Fruit fly (Drosophila melanogaster) whole organism, embryonic: ENCODE measurements around the gene dysc.
A peak's percentile ranks its signal among the peaks of the same experiment; 100 is the strongest.

ENCODE experiments used
- Atf6 ChIP-seq: fragments of 200-800 bp; sonication (Bioruptor generic); IDR thresholded peaks from 2 replicates; pipeline ENCODE4 v1.3.6; 2022; ENCODE audit warnings: missing biosample characterization, missing genetic modification characterization
- BtbVII ChIP-seq: fragments of 200-800 bp; sonication (Bioruptor generic); optimal IDR thresholded peaks from 3 replicates; lab custom pipeline; 2017; ENCODE audit warnings: missing biosample characterization, mild to moderate bottlenecking, missing genetic modification characterization
- Bteb2 ChIP-seq: fragments of 200-800 bp; sonication (Bioruptor generic); optimal IDR thresholded peaks from 2 replicates; lab custom pipeline; 2016; ENCODE audit warnings: missing biosample characterization, missing genetic modification characterization
- CG10267 ChIP-seq: fragments of 200-800 bp; sonication (Bioruptor generic); optimal IDR thresholded peaks from 2 replicates; lab custom pipeline; 2018; ENCODE audit warnings: missing biosample characterization, mild to moderate bottlenecking, missing genetic modification characterization, moderate library complexity
- CG10366 ChIP-seq: fragments of 200-800 bp; sonication (Bioruptor generic); IDR thresholded peaks from 2 replicates; pipeline ENCODE4 v1.3.6; 2022; ENCODE audit warnings: missing biosample characterization, missing genetic modification characterization
- CG10543 ChIP-seq: fragments of 200-800 bp; sonication (Bioruptor generic); optimal IDR thresholded peaks from 3 replicates; lab custom pipeline; 2017; ENCODE audit warnings: missing biosample characterization, mild to moderate bottlenecking, missing genetic modification characterization, moderate library complexity
- CG10979 ChIP-seq: fragments of 200-800 bp; sonication (Bioruptor generic); optimal IDR thresholded peaks from 2 replicates; lab custom pipeline; 2018; ENCODE audit warnings: missing biosample characterization, mild to moderate bottlenecking, missing genetic modification characterization, moderate library complexity
- CG11247 ChIP-seq: fragments of 200-800 bp; sonication (Bioruptor generic); IDR thresholded peaks from 2 replicates; pipeline ENCODE4 v1.3.6; 2022; ENCODE audit warnings: missing biosample characterization, missing genetic modification characterization
- CG11456 ChIP-seq: fragments of 200-800 bp; sonication (Bioruptor generic); IDR thresholded peaks from 3 replicates; pipeline ENCODE4 v1.3.6; 2022; ENCODE audit warnings: missing biosample characterization, missing genetic modification characterization
- CG15269 ChIP-seq: fragments of 200-800 bp; sonication (Bioruptor generic); optimal IDR thresholded peaks from 2 replicates; lab custom pipeline; 2018; ENCODE audit warnings: missing biosample characterization, mild to moderate bottlenecking, missing genetic modification characterization, moderate library complexity
- CG16815 ChIP-seq: fragments of 200-800 bp; sonication (Bioruptor generic); optimal IDR thresholded peaks from 3 replicates; lab custom pipeline; 2017; ENCODE audit warnings: missing biosample characterization, mild to moderate bottlenecking, missing genetic modification characterization
- CG17612 ChIP-seq: fragments of 200-800 bp; sonication (Bioruptor generic); IDR thresholded peaks from 2 replicates; pipeline ENCODE4 v1.3.6; 2022; ENCODE audit warnings: missing biosample characterization, missing genetic modification characterization
- CG31388 ChIP-seq: fragments of 200-800 bp; sonication (Bioruptor generic); optimal IDR thresholded peaks from 2 replicates; lab custom pipeline; 2016; ENCODE audit warnings: missing biosample characterization, missing genetic modification characterization
- CG4820 ChIP-seq: fragments of 200-800 bp; sonication (Bioruptor generic); optimal IDR thresholded peaks from 3 replicates; lab custom pipeline; 2016; ENCODE audit warnings: missing biosample characterization, missing genetic modification characterization
- CG5180 ChIP-seq: fragments of 200-800 bp; sonication (Bioruptor generic); optimal IDR thresholded peaks from 3 replicates; lab custom pipeline; 2017; ENCODE audit warnings: missing biosample characterization, missing genetic modification characterization, mild to moderate bottlenecking, moderate library complexity, missing genetic modification reagents
- CG6683 ChIP-seq: fragments of 200-800 bp; sonication (Bioruptor generic); optimal IDR thresholded peaks from 2 replicates; lab custom pipeline; 2017; ENCODE audit warnings: missing biosample characterization, mild to moderate bottlenecking, missing genetic modification characterization, missing genetic modification reagents
- CG7928 ChIP-seq: fragments of 200-800 bp; sonication (Bioruptor generic); optimal IDR thresholded peaks from 2 replicates; lab custom pipeline; 2017; ENCODE audit warnings: missing biosample characterization, mild to moderate bottlenecking, missing genetic modification characterization
- CG8924 ChIP-seq: fragments of 200-800 bp; optimal IDR thresholded peaks from 3 replicates; lab custom pipeline; 2019; ENCODE audit warnings: missing biosample characterization, mild to moderate bottlenecking, missing genetic modification characterization, moderate library complexity
- CG8944 ChIP-seq: fragments of 200-800 bp; sonication (Bioruptor generic); optimal IDR thresholded peaks from 3 replicates; lab custom pipeline; 2016; ENCODE audit warnings: missing biosample characterization, missing genetic modification characterization
- CkIIα-i1 ChIP-seq: fragments of 200-800 bp; sonication (Bioruptor generic); IDR thresholded peaks from 2 replicates; pipeline ENCODE4 v1.3.6; 2022; ENCODE audit warnings: missing biosample characterization, missing genetic modification characterization
- Doc3 ChIP-seq: fragments of 200-800 bp; sonication (Bioruptor generic); IDR thresholded peaks from 3 replicates; pipeline ENCODE4 v1.3.6; 2022; ENCODE audit warnings: missing biosample characterization, missing genetic modification characterization; ENCODE audit not compliant: partially characterized antibody
- Gug ChIP-seq: fragments of 200-800 bp; sonication (Bioruptor generic); IDR thresholded peaks from 4 replicates; pipeline ENCODE4 v1.3.6; 2022; ENCODE audit warnings: missing biosample characterization, missing genetic modification characterization
- Hr78 ChIP-seq, 2 experiments: fragments of 200-800 bp in 1 of 2; fragments of >200 bp in 1 of 2; sonication (Bioruptor generic) in 1 of 2; optimal IDR thresholded peaks; 2 replicates each; lab custom pipeline; 2017 to 2019; ENCODE audit warnings: missing biosample characterization in 2 of 2, missing genetic modification characterization in 2 of 2, mild to moderate bottlenecking in 1 of 2, moderate library complexity in 1 of 2
- MTF-1 ChIP-seq: fragments of 200-800 bp; sonication (Bioruptor generic); optimal IDR thresholded peaks from 2 replicates; lab custom pipeline; 2018; ENCODE audit warnings: missing biosample characterization, mild to moderate bottlenecking, missing genetic modification characterization, borderline replicate concordance
- Poxn ChIP-seq: fragments of 200-800 bp; sonication (Bioruptor generic); IDR thresholded peaks from 2 replicates; pipeline ENCODE4 v1.3.6; 2022; ENCODE audit warnings: missing biosample characterization, missing genetic modification characterization
- Ravus ChIP-seq: fragments of 200-800 bp; sonication (Bioruptor generic); IDR thresholded peaks from 2 replicates; pipeline ENCODE4 v1.3.6; 2022; ENCODE audit warnings: missing biosample characterization, missing genetic modification characterization
- Scr ChIP-seq: fragments of 200-800 bp; sonication (Bioruptor generic); IDR thresholded peaks from 2 replicates; pipeline ENCODE4 v1.3.6; 2022; ENCODE audit warnings: missing biosample characterization, missing genetic modification characterization; ENCODE audit not compliant: partially characterized antibody
- Sox102F ChIP-seq: fragments of 200-800 bp; sonication (Bioruptor generic); optimal IDR thresholded peaks from 2 replicates; lab custom pipeline; 2018; ENCODE audit warnings: missing biosample characterization, mild to moderate bottlenecking, missing genetic modification characterization, moderate library complexity
- Spps ChIP-seq: fragments of 200-800 bp; sonication (Bioruptor generic); optimal IDR thresholded peaks from 2 replicates; lab custom pipeline; 2018; ENCODE audit warnings: missing biosample characterization, mild to moderate bottlenecking, missing genetic modification characterization
- Usf ChIP-seq: fragments of 200-800 bp; sonication (Bioruptor generic); optimal IDR thresholded peaks from 2 replicates; lab custom pipeline; 2017; ENCODE audit warnings: missing genotype, missing biosample characterization, missing genetic modification characterization
- Vsx1 ChIP-seq: fragments of 200-800 bp; sonication (Bioruptor generic); optimal IDR thresholded peaks from 2 replicates; lab custom pipeline; 2017; ENCODE audit warnings: missing biosample characterization, mild to moderate bottlenecking, missing genetic modification characterization, missing genetic modification reagents
- aop ChIP-seq: fragments of 200-800 bp; sonication (Bioruptor generic); IDR thresholded peaks from 2 replicates; pipeline ENCODE4 v1.3.6; 2022; ENCODE audit warnings: missing biosample characterization, missing genetic modification characterization
- br ChIP-seq: fragments of >200 bp; optimal IDR thresholded peaks from 2 replicates; lab custom pipeline; 2017
- cg ChIP-seq: fragments of 200-800 bp; sonication (Bioruptor generic); optimal IDR thresholded peaks from 3 replicates; lab custom pipeline; 2019; ENCODE audit warnings: missing biosample characterization, mild to moderate bottlenecking, missing genetic modification characterization, moderate library complexity
- chif ChIP-seq, 2 experiments: fragments of 200-800 bp; sonication (Bioruptor generic); optimal IDR thresholded peaks; 3 replicates each; lab custom pipeline; 2016; ENCODE audit warnings: missing biosample characterization in 2 of 2, missing genetic modification characterization in 2 of 2
- crc ChIP-seq: fragments of 200-800 bp; sonication (Bioruptor generic); optimal IDR thresholded peaks from 2 replicates; lab custom pipeline; 2016; ENCODE audit warnings: missing biosample characterization, missing genetic modification characterization
- disco-r ChIP-seq: fragments of 200-800 bp; sonication (Bioruptor generic); optimal IDR thresholded peaks from 2 replicates; lab custom pipeline; 2016; ENCODE audit warnings: missing biosample characterization, missing genetic modification characterization
- dmrt99B ChIP-seq: fragments of 200-800 bp; sonication (Bioruptor generic); optimal IDR thresholded peaks from 2 replicates; lab custom pipeline; 2018; ENCODE audit warnings: missing biosample characterization, mild to moderate bottlenecking, missing genetic modification characterization, moderate library complexity
- dpn ChIP-seq, 2 experiments: fragments of 200-800 bp; sonication (Bioruptor generic); optimal IDR thresholded peaks; 3 replicates each; lab custom pipeline; 2016; ENCODE audit warnings: missing biosample characterization in 2 of 2, missing genetic modification characterization in 2 of 2
- fd102C ChIP-seq: fragments of 200-800 bp; sonication (Bioruptor generic); optimal IDR thresholded peaks from 2 replicates; lab custom pipeline; 2018; ENCODE audit warnings: missing biosample characterization, mild to moderate bottlenecking, missing genetic modification characterization, moderate library complexity
- ftz-f1 ChIP-seq: fragments of 200-800 bp; sonication (Bioruptor generic); optimal IDR thresholded peaks from 2 replicates; lab custom pipeline; 2016; ENCODE audit warnings: missing biosample characterization, missing genetic modification characterization
- gro ChIP-seq: fragments of 200-800 bp; sonication (Bioruptor generic); optimal IDR thresholded peaks from 2 replicates; lab custom pipeline; 2016; ENCODE audit warnings: missing biosample characterization, missing genetic modification characterization
- lilli ChIP-seq: fragments of 200-800 bp; sonication (Bioruptor generic); optimal IDR thresholded peaks from 3 replicates; lab custom pipeline; 2016; ENCODE audit warnings: missing biosample characterization, missing genetic modification characterization
- mld ChIP-seq: fragments of 200-800 bp; sonication (Bioruptor generic); IDR thresholded peaks from 3 replicates; pipeline ENCODE4 v1.3.6; 2022; ENCODE audit warnings: missing biosample characterization, missing genetic modification characterization; ENCODE audit not compliant: partially characterized antibody
- nom ChIP-seq: fragments of 200-800 bp; sonication (Bioruptor generic); optimal IDR thresholded peaks from 2 replicates; lab custom pipeline; 2017; ENCODE audit warnings: missing biosample characterization, missing genetic modification characterization, mild to moderate bottlenecking, moderate library complexity, missing genetic modification reagents
- org-1 ChIP-seq: fragments of 200-800 bp; sonication (Bioruptor generic); optimal IDR thresholded peaks from 2 replicates; lab custom pipeline; 2017; ENCODE audit warnings: missing biosample characterization, missing genetic modification characterization
- otp ChIP-seq: fragments of 200-800 bp; sonication (Bioruptor generic); IDR thresholded peaks from 3 replicates; pipeline ENCODE4, ENCODE4 v1.3.6; 2022; ENCODE audit warnings: missing biosample characterization, missing genetic modification characterization
- run ChIP-seq: fragments of 200-800 bp; sonication (Bioruptor generic); optimal IDR thresholded peaks from 3 replicates; lab custom pipeline; 2018; ENCODE audit warnings: missing biosample characterization, mild to moderate bottlenecking, missing genetic modification characterization
- sd ChIP-seq: fragments of 200-800 bp; sonication (Bioruptor generic); optimal IDR thresholded peaks from 3 replicates; lab custom pipeline; 2018; ENCODE audit warnings: missing biosample characterization, mild to moderate bottlenecking, missing genetic modification characterization, moderate library complexity
- slp2 ChIP-seq: fragments of 200-800 bp; sonication (Bioruptor generic); optimal IDR thresholded peaks from 2 replicates; lab custom pipeline; 2016; ENCODE audit warnings: missing biosample characterization, missing genetic modification characterization
- usp ChIP-seq: fragments of >200 bp; optimal IDR thresholded peaks from 2 replicates; lab custom pipeline; 2017; ENCODE audit warnings: missing biosample characterization, missing genetic modification characterization
- yki ChIP-seq: fragments of >200 bp; optimal IDR thresholded peaks from 3 replicates; lab custom pipeline; 2018

Gene dysc

DNA sequence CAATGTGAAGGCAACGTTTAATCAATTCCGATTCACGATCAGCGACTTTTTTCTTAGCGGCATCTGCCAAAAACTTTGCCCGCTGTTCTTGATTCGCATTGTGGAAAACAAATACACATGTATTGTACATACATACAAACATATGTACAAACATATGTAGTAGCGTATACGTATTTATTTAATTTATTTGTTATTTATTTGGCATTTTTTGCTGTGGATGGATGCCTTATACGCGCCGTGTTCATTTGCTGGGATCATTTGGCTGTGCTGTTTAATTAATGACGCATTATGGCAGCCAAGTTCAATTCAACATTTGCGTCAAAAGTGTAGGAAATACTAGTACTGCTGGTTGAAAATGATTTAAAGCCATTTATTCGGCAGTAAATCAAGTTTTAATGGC lies 9.7 kb upstream of the dysc start (continued):
- TF ChIP-seq crc (no peak), Sox102F (GFP tag; lab: Kevin White, UChicago) (no peak), Atf6 (GFP tag; lab: Robert Waterston, UW) (0 out of 2 replicates have a peak, but pooled peaks have one; percentile 25), nom (GFP tag; lab: Kevin White, UChicago) (no peak), slp2 (GFP tag; lab: Kevin White, UChicago) (no peak), BtbVII (GFP tag; lab: Kevin White, UChicago) (peak; percentile 57), Bteb2 (GFP tag; lab: Kevin White, UChicago) (no peak), CG10543 (peak; percentile 58), CG6683 (GFP tag; lab: Kevin White, UChicago) (no peak), ftz-f1 (GFP tag; lab: Kevin White, UChicago) (no peak), CG15269 (tag; lab: Kevin White, UChicago) (peak; percentile 11), CG10366 (no peak), Scr (GFP tag; lab: Robert Waterston, UW) (no peak), CG8944 (GFP tag; lab: Kevin White, UChicago) (no peak), yki (lab: Kevin White, UChicago) (no peak), Poxn (GFP tag; lab: Robert Waterston, UW) (no peak), lilli (GFP tag; lab: Kevin White, UChicago) (no peak), CG16815 (GFP tag; lab: Kevin White, UChicago) (no peak), CG4820 (no peak), dmrt99B (tag; lab: Kevin White, UChicago) (no peak), gro (peak; percentile 11), CG7928 (GFP tag; lab: Kevin White, UChicago) (no peak), org-1 (no peak), CkIIα-i1 (GFP tag; lab: Robert Waterston, UW) (no peak), cg (GFP tag; lab: Kevin White, UChicago) (no peak), br (no peak), dpn (GFP tag; optimal IDR thresholded peaks at IDR 0.05; lab: Kevin White, UChicago) (no peak), CG11456 (GFP tag; lab: Robert Waterston, UW) (no peak), fd102C (GFP tag; lab: Kevin White, UChicago) (no peak), Ravus (GFP tag; lab: Robert Waterston, UW) (no peak), run (tag; lab: Kevin White, UChicago) (no peak), MTF-1 (GFP tag; lab: Kevin White, UChicago) (no peak), CG10267 (tag; lab: Kevin White, UChicago) (no peak), Usf (GFP tag; lab: Kevin White, UChicago) (no peak), sd (tag; lab: Kevin White, UChicago) (peak; percentile 61), disco-r (GFP tag; lab: Kevin White, UChicago) (no peak), Doc3 (GFP tag; lab: Robert Waterston, UW) (no peak), CG17612 (no peak), Vsx1 (peak; percentile 21), CG10979 (tag; lab: Kevin White, UChicago) (no peak), mld (no peak), CG8924 (tag; lab: Kevin White, UChicago) (no peak), CG31388 (no peak), Hr78 (GFP tag; optimal IDR thresholded peaks at IDR 0.05; lab: Kevin White, UChicago) (no peak), CG11247 (GFP tag; lab: Robert Waterston, UW) (no peak), usp (GFP tag; lab: Kevin White, UChicago) (no peak), otp (no peak), Gug (GFP tag; lab: Robert Waterston, UW) (no peak), aop (GFP tag; lab: Robert Waterston, UW) (no peak), Spps (no peak), chif (GFP tag; optimal IDR thresholded peaks at IDR 0.05; lab: Kevin White, UChicago) (no peak), CG5180 (GFP tag; lab: Kevin White, UChicago) (no peak)
